2 fruit fly cellular contexts compared by ENCODE assay signal in the genomic region with DNA sequence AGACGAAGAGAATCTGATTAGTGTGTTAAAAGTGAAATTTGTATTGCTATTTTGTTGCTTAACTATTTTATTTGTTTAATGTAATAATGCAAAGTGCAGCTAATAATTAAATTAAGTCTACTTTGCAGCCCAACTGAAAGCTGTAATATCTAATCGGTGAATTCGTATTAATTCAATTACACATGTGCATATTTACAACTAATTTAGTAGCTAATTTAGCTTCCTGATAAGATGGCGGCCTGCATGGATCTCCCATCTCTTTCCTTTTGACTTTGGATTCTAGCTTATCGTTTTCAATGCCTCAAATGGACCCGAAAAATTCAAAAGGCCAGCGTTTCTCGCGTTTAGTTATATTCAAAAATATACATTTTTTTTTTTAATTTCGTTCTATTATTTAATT.
TF ChIP-seq lines count a peak whose summit lies in the region.

No protein-coding gene starts in this region.

- TF ChIP-seq CTCF in whole organism, embryonic (GFP tag; optimal IDR thresholded peaks at IDR 0.05; lab: Kevin White, UChicago) = no peak

TF ChIP-seq in whole organism, embryonic, 481 proteins besides CTCF, POLR2A, EP300 and RAD21:
- no peak for TF ChIP-seq Jarid2 (GFP tag; optimal IDR thresholded peaks at IDR 0.05; lab: Kevin White, UChicago)
- TF ChIP-seq Adf1 (GFP tag; IDR thresholded peaks at IDR 0.05; lab: Robert Waterston, UW) = no peak
- no peak for TF ChIP-seq run (tag; optimal IDR thresholded peaks at IDR 0.05; lab: Kevin White, UChicago)
- TF ChIP-seq Sry-β (GFP tag; optimal IDR thresholded peaks at IDR 0.05; lab: Kevin White, UChicago) = no peak
- TF ChIP-seq exex (tag; optimal IDR thresholded peaks at IDR 0.05; lab: Kevin White, UChicago) = peak; percentile 60
- TF ChIP-seq Vsx1 (GFP tag; optimal IDR thresholded peaks at IDR 0.05; lab: Kevin White, UChicago) = peak; percentile 71
- TF ChIP-seq stc (GFP tag; IDR thresholded peaks at IDR 0.05; lab: Robert Waterston, UW) = no peak
- no peak for TF ChIP-seq seq (GFP tag; IDR thresholded peaks at IDR 0.05; lab: Robert Waterston, UW)
- TF ChIP-seq CG8281 (tag; optimal IDR thresholded peaks at IDR 0.05; lab: Kevin White, UChicago) = no peak
- TF ChIP-seq wdn (GFP tag; IDR thresholded peaks at IDR 0.05; lab: Robert Waterston, UW) = no peak

TF ChIP-seq in whole organism, wandering third instar larva, 38 proteins besides CTCF, POLR2A, EP300 and RAD21:
- peak; percentile 11 for TF ChIP-seq Vsx2 (GFP tag; optimal IDR thresholded peaks at IDR 0.05; lab: Kevin White, UChicago; ENCODE audit: partially characterized antibody)
- TF ChIP-seq sv (GFP tag; optimal IDR thresholded peaks at IDR 0.05; lab: Kevin White, UChicago) = no peak
- TF ChIP-seq lola (GFP tag; optimal IDR thresholded peaks at IDR 0.05; lab: Kevin White, UChicago) = no peak
- TF ChIP-seq CG32264 (GFP tag; optimal IDR thresholded peaks at IDR 0.05; lab: Kevin White, UChicago) = no peak
- TF ChIP-seq ey (GFP tag; optimal IDR thresholded peaks at IDR 0.05; lab: Kevin White, UChicago) = no peak
